Fruit fly (Drosophila melanogaster) whole organism, embryonic: ENCODE measurements around the gene ND-23.

Experiments
- Awh ChIP-seq: fragments of 200-800 bp; sonication (Bioruptor generic); IDR thresholded peaks from 2 replicates; pipeline ENCODE4, ENCODE4 v1.3.6; 2022; ENCODE audit warnings: missing biosample characterization, missing genetic modification characterization
- B-H1 ChIP-seq: fragments of 200-800 bp; sonication (Bioruptor generic); IDR thresholded peaks from 3 replicates; pipeline ENCODE4 v1.3.6; 2022; ENCODE audit warnings: missing biosample characterization, missing genetic modification characterization
- CG10321 ChIP-seq: fragments of 200-800 bp; sonication (Bioruptor generic); IDR thresholded peaks from 2 replicates; pipeline ENCODE4 v1.3.6; 2022; ENCODE audit warnings: missing biosample characterization, missing genetic modification characterization
- CG10565 ChIP-seq: fragments of 200-800 bp; sonication (Bioruptor generic); optimal IDR thresholded peaks from 3 replicates; lab custom pipeline; 2016; ENCODE audit warnings: missing biosample characterization, mild to moderate bottlenecking, missing genetic modification characterization
- CG11398 ChIP-seq: fragments of 200-800 bp; sonication (Bioruptor generic); optimal IDR thresholded peaks from 2 replicates; lab custom pipeline; 2016; ENCODE audit warnings: missing biosample characterization, missing genetic modification characterization
- CG11695 ChIP-seq: fragments of 200-800 bp; sonication (Bioruptor generic); IDR thresholded peaks from 3 replicates; pipeline ENCODE4 v1.3.6; 2022; ENCODE audit warnings: missing biosample characterization, missing genetic modification characterization
- CG13624 ChIP-seq: fragments of 200-800 bp; sonication (Bioruptor generic); optimal IDR thresholded peaks from 2 replicates; lab custom pipeline; 2016; ENCODE audit warnings: missing biosample characterization, missing genetic modification characterization
- CG15269 ChIP-seq: fragments of 200-800 bp; sonication (Bioruptor generic); optimal IDR thresholded peaks from 2 replicates; lab custom pipeline; 2018; ENCODE audit warnings: missing biosample characterization, mild to moderate bottlenecking, missing genetic modification characterization, moderate library complexity
- CG1647 ChIP-seq: fragments of 200-800 bp; sonication (Bioruptor generic); optimal IDR thresholded peaks from 3 replicates; lab custom pipeline; 2016; ENCODE audit warnings: missing biosample characterization, missing genetic modification characterization
- CG17568 ChIP-seq: fragments of 200-800 bp; sonication (Bioruptor generic); optimal IDR thresholded peaks from 2 replicates; lab custom pipeline; 2018; ENCODE audit warnings: missing biosample characterization, mild to moderate bottlenecking, missing genetic modification characterization, moderate library complexity
- CG17912 ChIP-seq: fragments of 200-800 bp; sonication (Bioruptor generic); optimal IDR thresholded peaks from 2 replicates; lab custom pipeline; 2018; ENCODE audit warnings: missing biosample characterization, mild to moderate bottlenecking, missing genetic modification characterization
- CG32767 ChIP-seq: fragments of 200-800 bp; sonication (Bioruptor generic); IDR thresholded peaks from 2 replicates; pipeline ENCODE4 v1.3.6; 2022; ENCODE audit warnings: missing biosample characterization, missing genetic modification characterization
- CG42726 ChIP-seq: fragments of 200-800 bp; sonication (Bioruptor generic); IDR thresholded peaks from 2 replicates; pipeline ENCODE4 v1.3.6; 2022; ENCODE audit warnings: missing biosample characterization, missing genetic modification characterization; ENCODE audit not compliant: partially characterized antibody
- CG4282 ChIP-seq: fragments of 200-800 bp; sonication (Bioruptor generic); optimal IDR thresholded peaks from 2 replicates; lab custom pipeline; 2016; ENCODE audit warnings: missing biosample characterization, missing genetic modification characterization
- CG4730 ChIP-seq: fragments of 200-800 bp; sonication (Bioruptor generic); IDR thresholded peaks from 2 replicates; pipeline ENCODE4 v1.3.6; 2022; ENCODE audit warnings: missing biosample characterization, missing genetic modification characterization
- CkIIα-i1 ChIP-seq: fragments of 200-800 bp; sonication (Bioruptor generic); IDR thresholded peaks from 2 replicates; pipeline ENCODE4 v1.3.6; 2022; ENCODE audit warnings: missing biosample characterization, missing genetic modification characterization
- CoRest ChIP-seq: fragments of 200-800 bp; sonication (Bioruptor generic); optimal IDR thresholded peaks from 3 replicates; lab custom pipeline; 2018; ENCODE audit warnings: missing biosample characterization, mild to moderate bottlenecking, missing genetic modification characterization, moderate library complexity
- CrebB ChIP-seq: fragments of 200-800 bp; sonication (Bioruptor generic); optimal IDR thresholded peaks from 3 replicates; lab custom pipeline; 2018; ENCODE audit warnings: missing biosample characterization, mild to moderate bottlenecking, missing genetic modification characterization
- HHEX ChIP-seq: fragments of 200-800 bp; sonication (Bioruptor generic); optimal IDR thresholded peaks from 3 replicates; lab custom pipeline; 2017; ENCODE audit warnings: missing biosample characterization, mild to moderate bottlenecking, missing genetic modification characterization, missing genetic modification reagents
- HmgD ChIP-seq: fragments of 200-800 bp; sonication (Bioruptor generic); optimal IDR thresholded peaks from 3 replicates; lab custom pipeline; 2016; ENCODE audit warnings: missing biosample characterization, missing genetic modification characterization
- Hr3 ChIP-seq: fragments of 200-800 bp; sonication (Bioruptor generic); optimal IDR thresholded peaks from 3 replicates; lab custom pipeline; 2016; ENCODE audit warnings: missing biosample characterization, missing genetic modification characterization
- Mes4 ChIP-seq: fragments of 200-800 bp; sonication (Bioruptor generic); optimal IDR thresholded peaks from 2 replicates; lab custom pipeline; 2016; ENCODE audit warnings: missing biosample characterization, missing genetic modification characterization
- NFAT ChIP-seq: fragments of 200-800 bp; sonication (Bioruptor generic); IDR thresholded peaks from 2 replicates; pipeline ENCODE4 v1.3.6; 2022; ENCODE audit warnings: missing biosample characterization, missing genetic modification characterization
- Oli ChIP-seq: fragments of 200-800 bp; sonication (Bioruptor generic); optimal IDR thresholded peaks from 2 replicates; lab custom pipeline; 2018; ENCODE audit warnings: missing biosample characterization, mild to moderate bottlenecking, missing genetic modification characterization, moderate library complexity
- Opbp ChIP-seq: fragments of 200-800 bp; sonication (Bioruptor generic); IDR thresholded peaks from 3 replicates; pipeline ENCODE4 v1.3.6; 2022; ENCODE audit warnings: missing biosample characterization, missing genetic modification characterization; ENCODE audit not compliant: partially characterized antibody
- Ptx1 ChIP-seq: fragments of 200-800 bp; sonication (Bioruptor generic); IDR thresholded peaks from 2 replicates; pipeline ENCODE4 v1.3.6; 2022; ENCODE audit warnings: missing biosample characterization, missing genetic modification characterization
- Rfx ChIP-seq: fragments of 200-800 bp; sonication (Bioruptor generic); IDR thresholded peaks from 2 replicates; pipeline ENCODE4 v1.3.6; 2022; ENCODE audit warnings: missing biosample characterization, missing genetic modification characterization
- Ssrp ChIP-seq: fragments of 200-800 bp; sonication (Bioruptor generic); optimal IDR thresholded peaks from 2 replicates; lab custom pipeline; 2018; ENCODE audit warnings: missing biosample characterization, mild to moderate bottlenecking, missing genetic modification characterization, moderate library complexity
- Usf ChIP-seq: fragments of 200-800 bp; sonication (Bioruptor generic); optimal IDR thresholded peaks from 2 replicates; lab custom pipeline; 2017; ENCODE audit warnings: missing genotype, missing biosample characterization, missing genetic modification characterization
- amos ChIP-seq: fragments of 200-800 bp; sonication (Bioruptor generic); IDR thresholded peaks from 2 replicates; pipeline ENCODE4 v1.3.6; 2022; ENCODE audit warnings: missing biosample characterization, missing genetic modification characterization; ENCODE audit not compliant: partially characterized antibody
- ase ChIP-seq: fragments of 200-800 bp; sonication (Bioruptor generic); IDR thresholded peaks from 3 replicates; pipeline ENCODE4 v1.3.6; 2022; ENCODE audit warnings: missing biosample characterization, missing genetic modification characterization
- bsh ChIP-seq, 2 experiments: fragments of 200-800 bp; sonication (Bioruptor generic); optimal IDR thresholded peaks; 2 replicates each; lab custom pipeline; 2017 to 2018; ENCODE audit warnings: mild to moderate bottlenecking in 2 of 2, missing biosample characterization in 2 of 2, missing genetic modification characterization in 2 of 2, moderate library complexity in 1 of 2
- chif ChIP-seq, 2 experiments: fragments of 200-800 bp; sonication (Bioruptor generic); optimal IDR thresholded peaks; 3 replicates each; lab custom pipeline; 2016; ENCODE audit warnings: missing biosample characterization in 2 of 2, missing genetic modification characterization in 2 of 2
- da ChIP-seq: fragments of 200-800 bp; sonication (Bioruptor generic); optimal IDR thresholded peaks from 2 replicates; lab custom pipeline; 2016; ENCODE audit warnings: missing biosample characterization, missing genetic modification characterization
- dysf ChIP-seq: fragments of 200-800 bp; sonication (Bioruptor generic); IDR thresholded peaks from 3 replicates; pipeline ENCODE4 v1.3.6; 2022; ENCODE audit warnings: missing biosample characterization, missing genetic modification characterization
- fd64A ChIP-seq: fragments of 200-800 bp; sonication (Bioruptor generic); optimal IDR thresholded peaks from 3 replicates; lab custom pipeline; 2018; ENCODE audit warnings: missing biosample characterization, mild to moderate bottlenecking, missing genetic modification characterization
- ham ChIP-seq: fragments of 200-800 bp; sonication (Bioruptor generic); IDR thresholded peaks from 2 replicates; pipeline ENCODE4 v1.3.6; 2022; ENCODE audit warnings: missing biosample characterization, missing genetic modification characterization
- jigr1 ChIP-seq: fragments of 200-800 bp; sonication (Bioruptor generic); IDR thresholded peaks from 3 replicates; pipeline ENCODE4 v1.3.6; 2022; ENCODE audit warnings: missing biosample characterization, missing genetic modification characterization
- kah ChIP-seq: fragments of 200-800 bp; sonication (Bioruptor generic); optimal IDR thresholded peaks from 2 replicates; lab custom pipeline; 2018; ENCODE audit warnings: missing biosample characterization, mild to moderate bottlenecking, missing genetic modification characterization
- nerfin-1 ChIP-seq: fragments of 200-800 bp; sonication (Bioruptor generic); optimal IDR thresholded peaks from 3 replicates; lab custom pipeline; 2019; ENCODE audit warnings: missing biosample characterization, mild to moderate bottlenecking, missing genetic modification characterization, moderate library complexity
- prd ChIP-seq, 3 experiments: fragments of >200 bp in 2 of 3; fragments of 200-800 bp in 1 of 3; sonication (Bioruptor generic) in 1 of 3; optimal IDR thresholded peaks in 2 of 3; IDR thresholded peaks in 1 of 3; 2 replicates in 2 of 3; 3 replicates in 1 of 3; pipeline versions ENCODE4 v1.3.6 to Lab custom; 2017 to 2022; ENCODE audit warnings: missing biosample characterization in 1 of 3, missing genetic modification characterization in 1 of 3
- run ChIP-seq: fragments of 200-800 bp; sonication (Bioruptor generic); optimal IDR thresholded peaks from 3 replicates; lab custom pipeline; 2018; ENCODE audit warnings: missing biosample characterization, mild to moderate bottlenecking, missing genetic modification characterization
- sc ChIP-seq, 3 experiments: fragments of >200 bp in 2 of 3; fragments of 200-800 bp in 1 of 3; sonication (Bioruptor generic) in 1 of 3; optimal IDR thresholded peaks; 2 replicates in 2 of 3; 3 replicates in 1 of 3; lab custom pipeline; 2017; ENCODE audit warnings: mild to moderate bottlenecking in 1 of 3, missing biosample characterization in 1 of 3, missing genetic modification characterization in 1 of 3, missing genetic modification reagents in 1 of 3
- sens ChIP-seq: fragments of 200-800 bp; sonication (Bioruptor generic); peaks from one replicate; lab custom pipeline; 2016; ENCODE audit warnings: missing biosample characterization, missing genetic modification characterization
- tup ChIP-seq: fragments of 200-800 bp; sonication (Bioruptor generic); optimal IDR thresholded peaks from 2 replicates; lab custom pipeline; 2016; ENCODE audit warnings: missing biosample characterization, mild to moderate bottlenecking, missing genetic modification characterization, moderate library complexity
- twi ChIP-seq: fragments of 200-800 bp; optimal IDR thresholded peaks from 2 replicates; lab custom pipeline; 2019; ENCODE audit warnings: missing biosample characterization, mild to moderate bottlenecking, missing genetic modification characterization, moderate library complexity
- usp ChIP-seq: fragments of >200 bp; optimal IDR thresholded peaks from 2 replicates; lab custom pipeline; 2017; ENCODE audit warnings: missing biosample characterization, missing genetic modification characterization

Gene ND-23

dm6 chr3R:15794258-15794727 is 42.6 kb downstream of the ND-23 start (continued):
- TF ChIP-seq HmgD (GFP tag; lab: Kevin White, UChicago) (peak; percentile 78), twi (tag; lab: Kevin White, UChicago) (peak; percentile 77), Oli (tag; lab: Kevin White, UChicago) (no peak), jigr1 (GFP tag; lab: Robert Waterston, UW) (no peak), CG1647 (GFP tag; lab: Kevin White, UChicago) (peak; percentile 28), CG42726 (GFP tag; lab: Robert Waterston, UW) (no peak), CG4730 (GFP tag; lab: Robert Waterston, UW) (no peak), CrebB (tag; lab: Kevin White, UChicago) (no peak), CG32767 (peak; percentile 67; the same call in 1 of the 2 replicates), sens (peak; percentile 85), CG10565 (no peak), CoRest (tag; lab: Kevin White, UChicago) (peak; percentile 15), nerfin-1 (tag; lab: Kevin White, UChicago) (peak; percentile 62), bsh (GFP tag; optimal IDR thresholded peaks at IDR 0.05; lab: Kevin White, UChicago) (peak in 1 of 2 experiments; percentile 25), Ssrp (no peak), ase (GFP tag; lab: Robert Waterston, UW) (no peak), Awh (GFP tag; lab: Robert Waterston, UW) (peak; percentile 74), CG10321 (GFP tag; lab: Robert Waterston, UW) (peak; percentile 69), da (peak; percentile 22), run (tag; lab: Kevin White, UChicago) (peak; percentile 5), CG15269 (tag; lab: Kevin White, UChicago) (peak; percentile 49), kah (GFP tag; lab: Kevin White, UChicago) (peak; percentile 37), amos (no peak), chif (GFP tag; optimal IDR thresholded peaks at IDR 0.05; lab: Kevin White, UChicago) (peak; percentile 12 to 21), CkIIα-i1 (GFP tag; lab: Robert Waterston, UW) (no peak), Ptx1 (GFP tag; lab: Robert Waterston, UW) (no peak), tup (no peak), Hr3 (GFP tag; lab: Kevin White, UChicago) (peak; percentile 30), Mes4 (GFP tag; lab: Kevin White, UChicago) (peak; percentile 47), dysf (GFP tag; lab: Robert Waterston, UW) (peak; percentile 28; the same call in 1 of the 3 replicates), HHEX (GFP tag; lab: Kevin White, UChicago) (peak; percentile 49), Opbp (GFP tag; lab: Robert Waterston, UW) (no peak; the same call in 2 of the 3 replicates), usp (GFP tag; lab: Kevin White, UChicago) (no peak), CG17912 (GFP tag; lab: Kevin White, UChicago) (peak; percentile 71), CG11695 (0 out of 3 replicates have a peak, but pooled peaks have one; percentile 56), CG11398 (GFP tag; lab: Kevin White, UChicago) (peak; percentile 39), sc (optimal IDR thresholded peaks at IDR 0.05; lab: Kevin White, UChicago) (no peak), sc (GFP tag; optimal IDR thresholded peaks at IDR 0.05; lab: Kevin White, UChicago) (no peak), prd (optimal IDR thresholded peaks at IDR 0.05; lab: Kevin White, UChicago) (no peak), prd (GFP tag; IDR thresholded peaks at IDR 0.05; lab: Robert Waterston, UW) (0 out of 3 replicates have a peak, but pooled peaks have one; percentile 14), CG4282 (GFP tag; lab: Kevin White, UChicago) (peak; percentile 15), fd64A (GFP tag; lab: Kevin White, UChicago) (no peak), B-H1 (peak; percentile 26; the same call in 1 of the 3 replicates), Rfx (peak; percentile 68), NFAT (peak; percentile 40; the same call in 1 of the 2 replicates), Usf (GFP tag; lab: Kevin White, UChicago) (no peak), CG17568 (GFP tag; lab: Kevin White, UChicago) (no peak), CG13624 (GFP tag; lab: Kevin White, UChicago) (peak; percentile 83), ham (GFP tag; lab: Robert Waterston, UW) (no peak)
